Worm (Caenorhabditis elegans) whole organism, L1 larva: ENCODE results near the gene col-179.

Experiments
- fkh-4 ChIP-seq: sonication (generic microtip); optimal IDR thresholded peaks from 2 replicates; lab custom pipeline; 2016; ENCODE audit warnings: missing compliant biosample characterization, missing genetic modification characterization, borderline replicate concordance
- jun-1 ChIP-seq: fragments of 150-350 bp; optimal IDR thresholded peaks from 2 replicates; lab custom pipeline; 2014; ENCODE audit warnings: missing biosample characterization, missing genetic modification reagents, missing genetic modification characterization
- nhr-47 ChIP-seq: sonication (generic microtip); optimal IDR thresholded peaks from 2 replicates; lab custom pipeline; 2016; ENCODE audit warnings: mild to moderate bottlenecking, missing genetic modification characterization, moderate library complexity, missing compliant biosample characterization
- unc-130 ChIP-seq: fragments of 150-350 bp; optimal IDR thresholded peaks from 2 replicates; lab custom pipeline; 2017; ENCODE audit warnings: missing biosample characterization, missing genetic modification characterization, inconsistent platforms
- ztf-4 ChIP-seq: fragments of 150-350 bp; optimal IDR thresholded peaks from 2 replicates; lab custom pipeline; 2014; ENCODE audit warnings: missing biosample characterization, missing genetic modification characterization

DNA sequence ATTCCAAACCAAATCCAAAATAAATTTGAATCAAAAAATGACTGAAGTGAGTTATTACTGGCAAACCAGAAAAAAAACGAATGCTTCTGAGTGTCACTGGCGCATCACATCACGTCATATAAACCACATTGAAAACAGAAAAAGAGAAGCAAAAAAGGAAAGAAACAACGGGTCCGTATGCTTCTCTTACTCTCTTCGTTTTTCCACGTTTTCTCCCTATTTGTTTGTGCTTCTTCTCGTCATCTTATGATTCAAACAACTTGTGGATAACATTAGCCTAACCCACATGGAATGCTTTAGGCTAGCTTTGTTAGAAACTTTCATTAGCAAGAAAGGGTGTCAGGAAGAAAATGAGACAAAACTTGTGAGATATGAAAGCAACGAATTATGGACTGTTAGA, 40.2 kb downstream of the col-179 start:
- TF ChIP-seq ztf-4 (tag; lab: Kevin White, UChicago): no peak
- TF ChIP-seq unc-130 (tag; lab: Kevin White, UChicago): no peak
- TF ChIP-seq fkh-4 (tag; lab: Kevin White, UChicago): no peak
- no peak for TF ChIP-seq nhr-47
- TF ChIP-seq jun-1: no peak
